Worm (Caenorhabditis elegans): Measurements from ENCODE around the gene F22F4.9.

The F22F4.9 gene

ce11 chrX:6026732-6027528 is 27.6 kb upstream of the F22F4.9 start:
- TF ChIP-seq blmp-1 (tag; optimal IDR thresholded peaks at IDR 0.05; ENCODE audit: insufficient read depth) (peak; percentile 92), unc-62 (GFP tag; optimal IDR thresholded peaks at IDR 0.05) (no peak)

ce11 chrX:6024977-6025376 is 25.7 kb upstream of the F22F4.9 start:
- TF ChIP-seq sma-9 (GFP tag; optimal IDR thresholded peaks at IDR 0.05): peak; percentile 60
- TF ChIP-seq sma-9 (tag; optimal IDR thresholded peaks at IDR 0.05): no peak
- peak; percentile 83 for TF ChIP-seq fos-1 (tag; optimal IDR thresholded peaks at IDR 0.05)
- TF ChIP-seq nhr-129 (tag; optimal IDR thresholded peaks at IDR 0.05): peak; percentile 14
- TF ChIP-seq F13H6.1 (tag; optimal IDR thresholded peaks at IDR 0.05): peak; percentile 10
- TF ChIP-seq crh-2 (tag; optimal IDR thresholded peaks at IDR 0.05): peak; percentile 52
- TF ChIP-seq nhr-23 (tag; optimal IDR thresholded peaks at IDR 0.05): no peak
- TF ChIP-seq nhr-10 (tag; optimal IDR thresholded peaks at IDR 0.05): no peak

- TF ChIP-seq ceh-82 (tag; optimal IDR thresholded peaks at IDR 0.05): no peak
- TF ChIP-seq elt-3 (tag; optimal IDR thresholded peaks at IDR 0.05): no peak
- TF ChIP-seq fos-1 (tag; optimal IDR thresholded peaks at IDR 0.05): no peak
- no peak for TF ChIP-seq C34F6.9 (tag; optimal IDR thresholded peaks at IDR 0.05)
- TF ChIP-seq peb-1 (tag; optimal IDR thresholded peaks at IDR 0.05): no peak
- no peak for TF ChIP-seq nhr-6 (tag; optimal IDR thresholded peaks at IDR 0.05)
- no peak for TF ChIP-seq unc-55 (GFP tag; optimal IDR thresholded peaks at IDR 0.05)
- no peak for TF ChIP-seq nhr-11 (tag; optimal IDR thresholded peaks at IDR 0.05)
- TF ChIP-seq sma-3 (GFP tag; optimal IDR thresholded peaks at IDR 0.05): no peak
- no peak for TF ChIP-seq skn-1 (tag; optimal IDR thresholded peaks at IDR 0.05)
- TF ChIP-seq ceh-16 (tag; optimal IDR thresholded peaks at IDR 0.05): no peak
- TF ChIP-seq unc-39 (tag; optimal IDR thresholded peaks at IDR 0.05): no peak
- TF ChIP-seq crh-2 (tag; optimal IDR thresholded peaks at IDR 0.05): no peak
Observed at ce11 chrX:6022469-6022868, 23.2 kb upstream of the F22F4.9 start, which contains the start of gene lelo-3. Gene lelo-3, minus strand, starts transcription at chrX:6022569.

ce11 chrX:6020782-6021181 is 21.5 kb upstream of the F22F4.9 start:
- TF ChIP-seq crh-2 (tag; optimal IDR thresholded peaks at IDR 0.05): no peak
- no peak for TF ChIP-seq nhr-77 (tag; optimal IDR thresholded peaks at IDR 0.05)

ce11 chrX:6019886-6020469 is 20.7 kb upstream of the F22F4.9 start, which contains the start of gene C09B8.4:
Gene C09B8.4, minus strand, starts transcription at chrX:6019936.
- TF ChIP-seq sma-9 (GFP tag; optimal IDR thresholded peaks at IDR 0.05) (peak; percentile 71), sma-9 (tag; optimal IDR thresholded peaks at IDR 0.05) (no peak), crh-2 (tag; optimal IDR thresholded peaks at IDR 0.05) (peak; percentile 13), nhr-129 (tag; optimal IDR thresholded peaks at IDR 0.05) (peak; percentile 61), unc-55 (GFP tag; optimal IDR thresholded peaks at IDR 0.05) (no peak), lsy-2 (tag; optimal IDR thresholded peaks at IDR 0.05) (peak in 1 of 2 experiments; percentile 26), gmeb-1 (tag; optimal IDR thresholded peaks at IDR 0.05) (no peak), F13H6.1 (tag; optimal IDR thresholded peaks at IDR 0.05) (peak; percentile 65)

- TF ChIP-seq nhr-25 (tag; optimal IDR thresholded peaks at IDR 0.05): peak; percentile 35
- no peak for TF ChIP-seq skn-1 (tag; optimal IDR thresholded peaks at IDR 0.05)
- TF ChIP-seq nhr-77 (tag; optimal IDR thresholded peaks at IDR 0.05): no peak
- no peak for TF ChIP-seq lin-11 (tag; optimal IDR thresholded peaks at IDR 0.05)
Observed at ce11 chrX:6015096-6015495, 15.8 kb upstream of the F22F4.9 start, which contains the start of gene C09B8.8. Gene C09B8.8, plus strand, starts transcription at chrX:6015492.

- TF ChIP-seq sma-3 (GFP tag; optimal IDR thresholded peaks at IDR 0.05) (no peak), Y55F3AM.14 (GFP tag; optimal IDR thresholded peaks at IDR 0.05) (no peak), F13H6.1 (tag; optimal IDR thresholded peaks at IDR 0.05) (no peak), mab-5 (tag; optimal IDR thresholded peaks at IDR 0.05) (no peak), lin-39 (tag; optimal IDR thresholded peaks at IDR 0.05) (no peak), dmd-4 (tag; optimal IDR thresholded peaks at IDR 0.05) (no peak), lin-11 (tag; optimal IDR thresholded peaks at IDR 0.05) (no peak), alr-1 (tag; optimal IDR thresholded peaks at IDR 0.05) (no peak), nhr-10 (tag; optimal IDR thresholded peaks at IDR 0.05) (no peak), blmp-1 (tag; optimal IDR thresholded peaks at IDR 0.05; ENCODE audit: insufficient read depth) (no peak), nhr-25 (tag; optimal IDR thresholded peaks at IDR 0.05) (no peak), ZK546.5 (tag; optimal IDR thresholded peaks at IDR 0.05) (no peak), mbf-1 (tag; optimal IDR thresholded peaks at IDR 0.05) (no peak), lin-13 (GFP tag; optimal IDR thresholded peaks at IDR 0.05) (no peak), nhr-237 (tag; optimal IDR thresholded peaks at IDR 0.05) (no peak), ztf-11 (tag; optimal IDR thresholded peaks at IDR 0.05) (no peak), elt-3 (tag; optimal IDR thresholded peaks at IDR 0.05) (no peak), ztf-1 (GFP tag; conservative IDR thresholded peaks at IDR 0.05) (no peak), R02D3.7 (tag; optimal IDR thresholded peaks at IDR 0.05) (no peak), egl-27 (tag; optimal IDR thresholded peaks at IDR 0.05) (no peak)
Observed at ce11 chrX:6010573-6010972, 11.3 kb upstream of the F22F4.9 start, which contains the start of gene C09B8.3. Gene C09B8.3, minus strand, starts transcription at chrX:6010673.
